Worm (Caenorhabditis elegans): ENCODE results near the gene art-1.

Gene art-1

DNA sequence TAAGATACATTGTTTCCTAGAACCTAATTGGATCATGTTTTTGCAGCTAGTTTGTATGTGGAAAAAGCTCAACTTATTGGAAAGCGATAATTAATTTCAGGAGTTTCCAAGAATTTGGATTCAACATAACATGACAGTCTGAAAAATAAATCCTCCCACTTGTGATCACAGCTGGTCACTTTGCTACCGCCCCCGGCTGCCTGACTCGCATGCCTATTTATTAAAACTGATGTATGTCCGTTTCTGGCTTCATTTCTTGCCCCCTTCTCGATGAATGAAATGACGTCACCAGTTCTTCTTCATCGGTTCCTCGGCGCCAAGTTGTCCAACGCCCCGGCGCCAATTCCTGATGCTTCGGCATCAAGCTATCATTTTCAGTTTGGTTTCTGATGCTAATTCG is 45.0 kb downstream of the art-1 start:
- TF ChIP-seq mep-1 (tag; optimal IDR thresholded peaks at IDR 0.05) (no peak), tbx-8 (GFP tag; optimal IDR thresholded peaks at IDR 0.05) (no peak), nhr-12 (tag; optimal IDR thresholded peaks at IDR 0.05) (no peak), nhr-76 (tag; optimal IDR thresholded peaks at IDR 0.05) (no peak), mls-2 (tag; optimal IDR thresholded peaks at IDR 0.05) (no peak), blmp-1 (tag; optimal IDR thresholded peaks at IDR 0.05) (no peak)

DNA sequence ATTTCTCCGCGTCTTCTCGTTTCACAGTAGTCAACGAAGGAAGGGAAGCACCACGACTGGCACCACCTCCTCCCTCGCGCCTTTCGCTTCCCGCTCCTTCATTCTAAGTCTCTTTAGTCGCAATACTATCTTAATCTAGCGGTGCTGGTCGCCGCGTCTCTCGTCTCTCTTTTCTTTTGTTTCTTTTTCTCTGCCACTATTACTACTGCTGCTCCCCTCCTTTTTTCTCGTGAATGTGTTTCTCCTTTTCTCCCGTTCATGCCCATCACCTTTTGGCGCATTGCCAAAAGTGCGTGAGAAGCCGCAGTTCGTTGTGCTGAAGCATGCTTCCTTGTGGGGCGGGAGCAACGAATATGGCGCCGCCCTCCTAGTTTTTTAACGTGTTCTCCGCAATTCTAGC is 45.5 kb downstream of the art-1 start:
- no peak for TF ChIP-seq M03D4.4 (tag; optimal IDR thresholded peaks at IDR 0.05)
- TF ChIP-seq nhr-237 (tag; optimal IDR thresholded peaks at IDR 0.05), result peak; percentile 1
- peak; percentile 77 for TF ChIP-seq unc-120 (tag; optimal IDR thresholded peaks at IDR 0.05; ENCODE audit: poor library complexity, severe bottlenecking)

DNA sequence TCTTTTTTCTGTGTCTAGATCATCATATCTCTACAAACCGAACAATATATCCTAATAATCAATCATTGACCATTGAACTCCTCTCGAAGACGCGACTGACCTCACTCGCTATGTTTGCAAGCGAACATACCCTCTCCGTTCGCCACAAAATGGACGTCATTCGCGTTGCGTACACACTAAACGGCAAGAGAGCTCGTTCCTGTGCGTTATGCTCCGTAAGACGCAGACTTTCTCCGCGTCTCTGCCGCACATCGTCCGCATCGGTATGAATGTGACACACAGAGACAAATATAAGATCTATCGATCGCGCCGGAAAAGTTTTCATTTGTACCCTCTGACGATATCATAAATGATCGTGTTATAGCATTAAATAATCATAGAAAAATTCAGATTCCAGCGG is 46.0 kb downstream of the art-1 start:
- TF ChIP-seq lin-32 (GFP tag; optimal IDR thresholded peaks at IDR 0.05), result no peak
- no peak for TF ChIP-seq hlh-1 (tag; optimal IDR thresholded peaks at IDR 0.05)
- no peak for TF ChIP-seq sem-2 (GFP tag; optimal IDR thresholded peaks at IDR 0.05)
- TF ChIP-seq ces-1 (GFP tag; optimal IDR thresholded peaks at IDR 0.05), result no peak
- no peak for TF ChIP-seq blmp-1 (tag; optimal IDR thresholded peaks at IDR 0.05)
- TF ChIP-seq ceh-83 (GFP tag; optimal IDR thresholded peaks at IDR 0.05), result no peak
- no peak for TF ChIP-seq nhr-76 (tag; optimal IDR thresholded peaks at IDR 0.05)
- no peak for TF ChIP-seq flh-1 (GFP tag; optimal IDR thresholded peaks at IDR 0.05)
- TF ChIP-seq nhr-28 (tag; optimal IDR thresholded peaks at IDR 0.05), result no peak
- no peak for TF ChIP-seq nhr-237 (tag; optimal IDR thresholded peaks at IDR 0.05)
- TF ChIP-seq ceh-39 (tag; optimal IDR thresholded peaks at IDR 0.05), result peak; percentile 62
- TF ChIP-seq nhr-12 (tag; optimal IDR thresholded peaks at IDR 0.05), result no peak
- TF ChIP-seq tbx-8 (GFP tag; optimal IDR thresholded peaks at IDR 0.05), result no peak
- no peak for TF ChIP-seq mep-1 (tag; optimal IDR thresholded peaks at IDR 0.05)
- peak; percentile 76 for TF ChIP-seq nhr-2 (tag; optimal IDR thresholded peaks at IDR 0.05)
- TF ChIP-seq drap-1 (GFP tag; optimal IDR thresholded peaks at IDR 0.05), result no peak
- TF ChIP-seq sptf-1 (tag; optimal IDR thresholded peaks at IDR 0.05), result no peak
- no peak for TF ChIP-seq elt-1 (tag; optimal IDR thresholded peaks at IDR 0.05; ENCODE audit: borderline replicate concordance, insufficient read depth)
- TF ChIP-seq unc-62 (GFP tag; optimal IDR thresholded peaks at IDR 0.05), result peak; percentile 27
- TF ChIP-seq elt-3 (tag; optimal IDR thresholded peaks at IDR 0.05), result no peak
- TF ChIP-seq ham-2 (GFP tag; optimal IDR thresholded peaks at IDR 0.05), result peak; percentile 65
- TF ChIP-seq cnd-1 (tag; optimal IDR thresholded peaks at IDR 0.05), result no peak
- peak; percentile 20 for TF ChIP-seq zip-8 (tag; optimal IDR thresholded peaks at IDR 0.05)
- TF ChIP-seq mls-2 (tag; optimal IDR thresholded peaks at IDR 0.05), result no peak
- TF ChIP-seq pha-4 (tag; optimal IDR thresholded peaks at IDR 0.05), result peak; percentile 57
- TF ChIP-seq unc-39 (tag; optimal IDR thresholded peaks at IDR 0.05), result no peak
- TF ChIP-seq lin-13 (tag; optimal IDR thresholded peaks at IDR 0.05), result peak; percentile 27
- no peak for TF ChIP-seq snpc-4 (tag; optimal IDR thresholded peaks at IDR 0.05)

DNA sequence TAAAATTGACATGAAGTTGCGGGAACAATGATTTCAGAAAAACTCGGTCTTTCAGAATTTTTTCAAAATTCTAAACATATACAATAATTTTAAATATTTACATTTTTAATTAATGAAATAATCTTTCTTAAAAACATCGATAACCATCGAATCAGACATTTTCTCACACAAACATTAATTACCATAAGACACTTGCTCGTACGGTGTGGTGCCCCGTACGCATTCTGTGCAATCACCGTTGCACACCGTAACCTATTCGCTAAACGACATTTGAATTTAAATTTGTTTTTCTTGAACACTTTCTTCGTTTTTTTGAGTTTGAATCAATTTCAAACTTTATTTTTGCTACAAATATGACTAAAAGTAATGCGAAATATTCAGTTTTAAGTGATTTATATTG is 48.2 kb downstream of the art-1 start:
- TF ChIP-seq sptf-1 (tag; optimal IDR thresholded peaks at IDR 0.05) (no peak), nhr-237 (tag; optimal IDR thresholded peaks at IDR 0.05) (no peak), elt-1 (tag; optimal IDR thresholded peaks at IDR 0.05; ENCODE audit: borderline replicate concordance, insufficient read depth) (no peak), mls-2 (tag; optimal IDR thresholded peaks at IDR 0.05) (no peak), snpc-4 (tag; optimal IDR thresholded peaks at IDR 0.05) (no peak), lsy-2 (tag; optimal IDR thresholded peaks at IDR 0.05) (peak; percentile 40)
